Worm (Caenorhabditis elegans) whole organism, L4 larva: Measurements from ENCODE around the gene sdz-38.
A peak's percentile ranks its signal among the peaks of the same experiment; 100 is the strongest.

ENCODE experiments used
- D1046.2 ChIP-seq: fragments of 200-800 bp; sonication (Bioruptor generic); IDR thresholded peaks from 2 replicates; pipeline ENCODE4 v1.3.6; 2022; ENCODE audit warnings: missing genetic modification characterization, missing compliant biosample characterization
- F10B5.3 ChIP-seq: sonication (generic microtip); optimal IDR thresholded peaks from 2 replicates; lab custom pipeline; 2016; ENCODE audit warnings: mild to moderate bottlenecking, missing genetic modification characterization, missing compliant biosample characterization
- F26F4.8 ChIP-seq: fragments of 200-800 bp; sonication (Bioruptor generic); conservative IDR thresholded peaks from 2 replicates; pipeline ENCODE4 v1.3.6; 2022; ENCODE audit warnings: missing genetic modification characterization, missing compliant biosample characterization
- F37D6.2 ChIP-seq: sonication (generic microtip); optimal IDR thresholded peaks from 2 replicates; lab custom pipeline; 2016; ENCODE audit warnings: mild to moderate bottlenecking, missing genetic modification characterization, missing compliant biosample characterization
- F49E8.2 ChIP-seq: sonication (generic microtip); optimal IDR thresholded peaks from 2 replicates; lab custom pipeline; 2016; ENCODE audit warnings: missing compliant biosample characterization, mild to moderate bottlenecking, missing genetic modification characterization, borderline replicate concordance
- Y105C5A.15 ChIP-seq: fragments of 200-800 bp; sonication (Bioruptor generic); IDR thresholded peaks from 2 replicates; pipeline ENCODE4 v1.3.6; 2022; ENCODE audit warnings: missing genetic modification characterization, missing compliant biosample characterization
- ZK337.2 ChIP-seq: fragments of 200-800 bp; sonication (Bioruptor generic); IDR thresholded peaks from 2 replicates; pipeline ENCODE4 v1.3.6; 2022; ENCODE audit warnings: missing genetic modification reagents, missing genetic modification characterization, missing compliant biosample characterization
- aha-1 ChIP-seq: fragments of 150-350 bp; peaks from one replicate; lab custom pipeline; 2014; ENCODE audit warnings: missing biosample characterization, missing genetic modification characterization
- ceh-28 ChIP-seq: fragments of 150-350 bp; optimal IDR thresholded peaks from 2 replicates; lab custom pipeline; 2014; ENCODE audit warnings: missing biosample characterization, missing genetic modification reagents, missing genetic modification characterization
- ceh-44 ChIP-seq: fragments of 200-800 bp; sonication (Bioruptor generic); IDR thresholded peaks from 2 replicates; pipeline ENCODE4 v1.3.6; 2022; ENCODE audit warnings: missing genetic modification reagents, missing genetic modification characterization, missing compliant biosample characterization
- daf-12 ChIP-seq: fragments of 150-350 bp; optimal IDR thresholded peaks from 2 replicates; lab custom pipeline; 2014; ENCODE audit warnings: missing biosample characterization, missing genetic modification reagents, missing genetic modification characterization
- daf-19 ChIP-seq: fragments of 200-800 bp; sonication (Bioruptor generic); conservative IDR thresholded peaks from 2 replicates; pipeline ENCODE4 v1.3.6; 2022; ENCODE audit warnings: missing genetic modification characterization, missing compliant biosample characterization
- dmd-8 ChIP-seq: fragments of 200-800 bp; sonication (Bioruptor generic); IDR thresholded peaks from 2 replicates; pipeline ENCODE4 v1.3.6; 2022; ENCODE audit warnings: missing genetic modification characterization, missing compliant biosample characterization
- dmd-9 ChIP-seq: fragments of 200-800 bp; sonication (Bioruptor generic); IDR thresholded peaks from 2 replicates; pipeline ENCODE4 v1.3.6; 2022; ENCODE audit warnings: missing genetic modification reagents, missing genetic modification characterization, missing compliant biosample characterization
- dve-1 ChIP-seq: sonication (generic microtip); optimal IDR thresholded peaks from 2 replicates; lab custom pipeline; 2017; ENCODE audit warnings: antibody characterized with exemption, mild to moderate bottlenecking, missing genetic modification characterization, missing compliant biosample characterization; ENCODE audit not compliant: insufficient read depth
- egl-43 ChIP-seq: fragments of 200-800 bp; sonication (Bioruptor generic); IDR thresholded peaks from 2 replicates; pipeline ENCODE4 v1.3.6; 2022; ENCODE audit warnings: missing genetic modification reagents, missing genetic modification characterization, missing compliant biosample characterization
- fkh-10 ChIP-seq: fragments of 150-350 bp; optimal IDR thresholded peaks from 2 replicates; lab custom pipeline; 2014; ENCODE audit warnings: missing biosample characterization, missing genetic modification reagents, missing genetic modification characterization
- gei-8 ChIP-seq: fragments of 200-800 bp; sonication (Bioruptor generic); optimal IDR thresholded peaks from 2 replicates; lab custom pipeline; 2018; ENCODE audit warnings: mild to moderate bottlenecking, missing genetic modification characterization, missing compliant biosample characterization
- hif-1 ChIP-seq, 2 experiments: sonication (generic microtip); optimal IDR thresholded peaks; 2 replicates each; lab custom pipeline; 2016 to 2017; ENCODE audit warnings: missing compliant biosample characterization in 2 of 2, missing genetic modification characterization in 2 of 2, missing genetic modification reagents in 2 of 2, missing genotype in 2 of 2, mild to moderate bottlenecking in 1 of 2
- hlh-11 ChIP-seq: fragments of 200-800 bp; sonication (Bioruptor generic); optimal IDR thresholded peaks from 2 replicates; lab custom pipeline; 2018; ENCODE audit warnings: mild to moderate bottlenecking, missing genetic modification characterization, missing compliant biosample characterization
- hlh-30 ChIP-seq: sonication (generic microtip); optimal IDR thresholded peaks from 2 replicates; lab custom pipeline; 2017; ENCODE audit warnings: antibody characterized with exemption, mild to moderate bottlenecking, missing genetic modification characterization, missing compliant biosample characterization; ENCODE audit not compliant: insufficient read depth
- jun-1 ChIP-seq: fragments of 150-350 bp; optimal IDR thresholded peaks from 2 replicates; lab custom pipeline; 2014; ENCODE audit warnings: missing biosample characterization, missing genetic modification reagents, missing genetic modification characterization
- lim-7 ChIP-seq: fragments of 200-800 bp; sonication (Bioruptor generic); IDR thresholded peaks from 2 replicates; pipeline ENCODE4 v1.3.6; 2022; ENCODE audit warnings: missing genetic modification characterization, missing compliant biosample characterization
- lin-1 ChIP-seq: fragments of 200-800 bp; sonication (Bioruptor generic); IDR thresholded peaks from 2 replicates; pipeline ENCODE4 v1.3.6; 2022; ENCODE audit warnings: missing genetic modification reagents, missing genetic modification characterization, missing compliant biosample characterization
- lin-13 ChIP-seq: fragments of 150-350 bp; optimal IDR thresholded peaks from 2 replicates; lab custom pipeline; 2014; ENCODE audit warnings: missing biosample characterization, missing genetic modification reagents, missing genetic modification characterization
- lin-15B ChIP-seq: fragments of 150-350 bp; sonication (generic microtip); optimal IDR thresholded peaks from 3 replicates; lab custom pipeline; 2014; ENCODE audit warnings: missing biosample characterization, missing genetic modification characterization
- lin-29 ChIP-seq: fragments of 200-800 bp; sonication (Bioruptor generic); IDR thresholded peaks from 2 replicates; pipeline ENCODE4 v1.3.6; 2022; ENCODE audit warnings: missing genetic modification reagents, missing genetic modification characterization, missing compliant biosample characterization
- lin-39 ChIP-seq: fragments of 150-350 bp; optimal IDR thresholded peaks from 2 replicates; lab custom pipeline; 2014; ENCODE audit warnings: missing biosample characterization, missing genetic modification reagents, missing genetic modification characterization
- lir-3 ChIP-seq: sonication (generic microtip); optimal IDR thresholded peaks from 2 replicates; lab custom pipeline; 2016; ENCODE audit warnings: mild to moderate bottlenecking, missing genetic modification characterization, missing compliant biosample characterization
- madf-5 ChIP-seq, 2 experiments: fragments of 200-800 bp; sonication (Bioruptor generic); IDR thresholded peaks; 2 replicates each; pipeline ENCODE4 v1.3.6; 2022; ENCODE audit warnings: missing compliant biosample characterization in 2 of 2, missing genetic modification characterization in 2 of 2
- mdl-1 ChIP-seq, 2 experiments: fragments of 150-350 bp in 1 of 2; sonication (generic microtip) in 1 of 2; optimal IDR thresholded peaks; 2 replicates each; lab custom pipeline; 2014 to 2017; ENCODE audit warnings: missing biosample characterization in 2 of 2, missing genetic modification characterization in 2 of 2
- mep-1 ChIP-seq: fragments of 150-350 bp; sonication (generic microtip); optimal IDR thresholded peaks from 3 replicates; lab custom pipeline; 2014; ENCODE audit warnings: missing biosample characterization, missing genetic modification characterization
- mxl-3 ChIP-seq: fragments of 200-800 bp; sonication (Bioruptor generic); optimal IDR thresholded peaks from 2 replicates; lab custom pipeline; 2018; ENCODE audit warnings: mild to moderate bottlenecking, missing genetic modification characterization, missing compliant biosample characterization
- nhr-11 ChIP-seq: fragments of 150-350 bp; optimal IDR thresholded peaks from 2 replicates; lab custom pipeline; 2014; ENCODE audit warnings: missing biosample characterization, missing genetic modification characterization
- nhr-237 ChIP-seq: sonication (generic microtip); optimal IDR thresholded peaks from 2 replicates; lab custom pipeline; 2017; ENCODE audit warnings: missing biosample characterization, missing genetic modification characterization
- nhr-42 ChIP-seq: fragments of 200-800 bp; sonication (Bioruptor generic); IDR thresholded peaks from 2 replicates; pipeline ENCODE4 v1.3.6; 2022; ENCODE audit warnings: missing genetic modification characterization, missing compliant biosample characterization
- nhr-76 ChIP-seq: fragments of 150-350 bp; optimal IDR thresholded peaks from 2 replicates; lab custom pipeline; 2014; ENCODE audit warnings: missing biosample characterization, missing genetic modification characterization
- nhr-77 ChIP-seq: fragments of 150-350 bp; optimal IDR thresholded peaks from 2 replicates; lab custom pipeline; 2014; ENCODE audit warnings: missing biosample characterization, missing genetic modification characterization
- php-3 ChIP-seq: fragments of 200-800 bp; sonication (Bioruptor generic); IDR thresholded peaks from 2 replicates; pipeline ENCODE4 v1.3.6; 2022; ENCODE audit warnings: missing genetic modification reagents, missing genetic modification characterization, missing compliant biosample characterization
- pqm-1 ChIP-seq: sonication (generic microtip); optimal IDR thresholded peaks from 2 replicates; lab custom pipeline; 2017; ENCODE audit warnings: missing biosample characterization, missing genetic modification characterization
- saeg-2 ChIP-seq: fragments of 200-800 bp; sonication (Bioruptor generic); IDR thresholded peaks from 2 replicates; pipeline ENCODE4 v1.3.6; 2022; ENCODE audit warnings: missing genetic modification reagents, missing genetic modification characterization, missing compliant biosample characterization
- skn-1 ChIP-seq: fragments of 150-350 bp; optimal IDR thresholded peaks from 2 replicates; lab custom pipeline; 2014; ENCODE audit warnings: missing biosample characterization, missing genetic modification characterization
- snpc-1.2 ChIP-seq: fragments of 200-800 bp; sonication (Bioruptor generic); IDR thresholded peaks from 2 replicates; pipeline ENCODE4 v1.3.6; 2022; ENCODE audit warnings: missing genetic modification reagents, missing genetic modification characterization, missing compliant biosample characterization
- spr-1 ChIP-seq: sonication (generic microtip); optimal IDR thresholded peaks from 2 replicates; lab custom pipeline; 2016; ENCODE audit warnings: mild to moderate bottlenecking, missing genetic modification characterization, missing compliant biosample characterization
- spr-3 ChIP-seq: fragments of 200-800 bp; sonication (Bioruptor generic); optimal IDR thresholded peaks from 2 replicates; lab custom pipeline; 2018; ENCODE audit warnings: mild to moderate bottlenecking, missing genetic modification characterization, missing compliant biosample characterization
- tra-1 ChIP-seq: fragments of 200-800 bp; sonication (Bioruptor generic); IDR thresholded peaks from 2 replicates; pipeline ENCODE4 v1.3.6; 2022; ENCODE audit warnings: missing genetic modification reagents, missing genetic modification characterization, missing compliant biosample characterization
- vab-7 ChIP-seq: fragments of 200-800 bp; sonication (Bioruptor generic); IDR thresholded peaks from 2 replicates; pipeline ENCODE4 v1.3.6; 2022; ENCODE audit warnings: missing genetic modification reagents, missing genetic modification characterization, missing compliant biosample characterization
- ztf-11 ChIP-seq: fragments of 150-350 bp; optimal IDR thresholded peaks from 2 replicates; lab custom pipeline; 2014; ENCODE audit warnings: missing biosample characterization, missing genetic modification characterization

Gene sdz-38

ce11 chrII:9982437-9982836 lies 777 bp upstream of the sdz-38 start:
- TF ChIP-seq dve-1 (no peak), dmd-9 (GFP tag; lab: Robert Waterston, UW) (no peak), pqm-1 (tag; lab: Kevin White, UChicago) (no peak), ceh-28 (tag; lab: Kevin White, UChicago) (no peak), lim-7 (no peak), hlh-30 (tag; lab: Kevin White, UChicago) (no peak), aha-1 (tag; lab: Kevin White, UChicago) (no peak), lin-29 (GFP tag; lab: Robert Waterston, UW) (no peak), nhr-42 (GFP tag; lab: Robert Waterston, UW) (no peak), spr-3 (no peak), D1046.2 (GFP tag; lab: Robert Waterston, UW) (no peak), mdl-1 (tag; optimal IDR thresholded peaks at IDR 0.05; lab: Kevin White, UChicago) (no peak), gei-8 (GFP tag; lab: Kevin White, UChicago) (no peak), lin-13 (GFP tag; lab: Kevin White, UChicago) (no peak), mxl-3 (GFP tag; lab: Kevin White, UChicago) (no peak), lin-39 (no peak), mep-1 (no peak), jun-1 (no peak)

ce11 chrII:9980077-9980631 lies 1.5 kb downstream of the sdz-38 start, which contains the start of gene ZK892.6:
TSS of gene ZK892.6 (minus strand) at chrII:9980127.
- TF ChIP-seq nhr-76 (tag; lab: Kevin White, UChicago) (no peak), ztf-11 (tag; lab: Kevin White, UChicago) (no peak), F10B5.3 (no peak), hlh-30 (tag; lab: Kevin White, UChicago) (no peak), F37D6.2 (tag; lab: Kevin White, UChicago) (no peak), tra-1 (GFP tag; lab: Robert Waterston, UW) (no peak), spr-1 (no peak)

DNA sequence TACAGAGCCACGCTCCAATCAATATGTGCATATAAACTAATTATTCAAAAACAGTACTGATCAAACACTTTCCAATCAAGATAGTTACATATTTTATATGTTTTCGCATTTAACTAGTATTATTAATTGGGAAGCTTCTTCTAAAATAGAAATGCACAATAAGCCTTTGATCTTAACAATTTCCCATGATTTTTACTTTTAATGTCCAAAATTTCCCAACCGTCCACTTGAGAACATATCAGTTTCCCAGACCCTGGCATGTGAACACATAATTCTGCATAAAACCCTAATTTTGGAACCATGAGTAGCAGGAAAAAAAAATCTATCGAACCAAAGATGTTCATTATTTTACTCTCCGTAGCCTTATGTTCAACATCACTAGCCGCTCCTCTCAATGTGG lies 5.3 kb downstream of the sdz-38 start, which contains the start of gene R53.8:
R53.8 (plus strand) TSS at position 301 of the 400 bp plus-strand sequence.
- TF ChIP-seq dve-1 (no peak), F26F4.8 (GFP tag; lab: Robert Waterston, UW) (no peak), nhr-77 (tag; lab: Kevin White, UChicago) (no peak), spr-1 (no peak), daf-19 (GFP tag; lab: Robert Waterston, UW) (no peak), lin-15B (no peak), nhr-11 (tag; lab: Kevin White, UChicago) (no peak), vab-7 (GFP tag; lab: Robert Waterston, UW) (no peak), lir-3 (tag; lab: Kevin White, UChicago) (no peak), dmd-9 (GFP tag; lab: Robert Waterston, UW) (no peak), skn-1 (tag; lab: Kevin White, UChicago) (no peak), hlh-11 (no peak), ZK337.2 (no peak), hif-1 (tag; optimal IDR thresholded peaks at IDR 0.05; lab: Kevin White, UChicago) (no peak)

DNA sequence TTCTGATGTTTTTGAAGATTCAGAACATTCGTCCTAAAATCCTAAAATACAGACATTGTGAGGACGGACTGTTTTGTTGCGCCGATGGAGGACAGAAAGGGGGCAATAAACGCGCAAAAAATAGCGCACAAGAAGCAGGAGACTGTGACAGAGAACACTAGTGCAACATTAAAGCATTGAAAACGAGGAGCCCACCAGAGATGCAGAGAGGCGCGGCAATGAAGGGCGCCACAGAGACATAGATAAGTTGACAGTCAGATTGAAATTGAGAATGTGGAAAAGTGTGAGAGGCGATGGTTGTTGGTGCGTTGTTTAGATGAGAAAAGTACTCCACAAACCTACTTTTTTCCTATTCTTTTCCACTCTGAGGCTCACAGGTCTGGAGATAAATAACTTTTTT lies 6.7 kb downstream of the sdz-38 start, which contains the start of gene aakg-5:
aakg-5 (minus strand) TSS at position 159 of the 400 bp plus-strand sequence.
- TF ChIP-seq ceh-44 (GFP tag; lab: Robert Waterston, UW): no peak
- TF ChIP-seq madf-5 (GFP tag; IDR thresholded peaks at IDR 0.05; lab: Robert Waterston, UW): 0 out of 4 replicates have a peak, but pooled peaks of 1 of the 2 experiments have one; percentile 9
- TF ChIP-seq snpc-1.2: no peak
- no peak for TF ChIP-seq egl-43 (GFP tag; lab: Robert Waterston, UW)
- no peak for TF ChIP-seq saeg-2 (GFP tag; lab: Robert Waterston, UW)
- TF ChIP-seq hlh-11: peak; percentile 95
- no peak for TF ChIP-seq F49E8.2 (tag; lab: Kevin White, UChicago)
- peak; percentile 84 for TF ChIP-seq php-3 (GFP tag; lab: Robert Waterston, UW)
- peak; percentile 55 for TF ChIP-seq mxl-3 (GFP tag; lab: Kevin White, UChicago)
- TF ChIP-seq pqm-1 (tag; lab: Kevin White, UChicago): peak; percentile 32
- no peak for TF ChIP-seq Y105C5A.15 (GFP tag; lab: Robert Waterston, UW)
- TF ChIP-seq fkh-10 (GFP tag; lab: Kevin White, UChicago): no peak
- TF ChIP-seq nhr-237: no peak
- TF ChIP-seq daf-12 (tag; lab: Kevin White, UChicago): no peak
- no peak for TF ChIP-seq dmd-8 (GFP tag; lab: Robert Waterston, UW)
- no peak for TF ChIP-seq dmd-9 (GFP tag; lab: Robert Waterston, UW)
- peak; percentile 71 for TF ChIP-seq lin-1 (GFP tag; lab: Robert Waterston, UW)
